Fruit fly (Drosophila melanogaster) S2 (cell line): ENCODE data around the gene CG13082.

ENCODE experiments used
- CG8478 ChIP-seq: fragments of >200 bp; optimal IDR thresholded peaks from 2 replicates; lab custom pipeline; 2018
- CTCF ChIP-seq, 2 experiments: fragments of >200 bp; optimal IDR thresholded peaks; 2 replicates each; lab custom pipeline; 2018

DNA sequence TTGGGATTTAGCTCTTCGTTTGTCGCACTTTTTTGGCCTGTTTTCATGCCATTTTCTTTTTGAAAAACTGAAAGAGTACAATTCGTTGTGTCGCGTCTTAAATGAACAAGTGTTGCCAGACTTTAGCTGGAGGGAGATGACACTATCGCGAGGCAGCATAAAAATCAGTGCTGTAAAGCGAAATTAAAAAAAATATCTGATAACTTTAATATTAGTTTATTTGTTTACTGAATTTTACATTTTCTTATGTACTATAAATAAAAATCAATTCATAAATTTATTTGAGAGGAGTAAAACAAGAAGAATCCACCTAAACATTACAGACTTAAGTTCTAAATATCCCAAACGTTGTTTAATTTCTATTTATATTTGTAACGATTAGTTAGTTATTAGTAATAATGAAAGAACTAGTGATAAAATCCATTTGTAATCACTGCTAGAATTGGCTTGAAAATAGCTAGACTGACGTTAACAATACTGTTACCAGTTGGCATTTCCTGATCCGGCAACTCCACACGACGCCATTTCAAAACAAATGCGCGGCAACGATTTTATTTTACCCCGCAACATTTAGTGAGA, 39.1 kb downstream of the CG13082 start, which contains the start of the genes spi and msb1l:
- no peak for TF ChIP-seq CG8478 (lab: Kevin White, UChicago)
- TF ChIP-seq CTCF (optimal IDR thresholded peaks at IDR 0.05; lab: Kevin White, UChicago) = no peak
